Fruit fly (Drosophila melanogaster): ENCODE data around the gene Pgant8.

- no peak for TF ChIP-seq CG8478 (optimal IDR thresholded peaks at IDR 0.05)
- no peak for TF ChIP-seq Dll (optimal IDR thresholded peaks at IDR 0.05)
- TF ChIP-seq usp (GFP tag; optimal IDR thresholded peaks at IDR 0.05) = no peak
- TF ChIP-seq psq (optimal IDR thresholded peaks at IDR 0.05) = no peak
- TF ChIP-seq EcR (GFP tag; optimal IDR thresholded peaks at IDR 0.05) = no peak
- TF ChIP-seq pan (optimal IDR thresholded peaks at IDR 0.05) = no peak
Observed at dm6 chr3L:15664199-15664794, 19.4 kb upstream of the Pgant8 start.
